Worm (Caenorhabditis elegans) whole organism, young adult: ENCODE results near the gene K11H3.5.

Source experiments
- B0261.1 ChIP-seq: sonication (generic microtip); optimal IDR thresholded peaks from 2 replicates; lab custom pipeline; 2016; ENCODE audit warnings: mild to moderate bottlenecking, missing genetic modification characterization, moderate library complexity, missing compliant biosample characterization
- C17E4.6 ChIP-seq: fragments of 200-800 bp; sonication (Bioruptor generic); IDR thresholded peaks from 2 replicates; pipeline ENCODE4 v1.3.6; 2022; ENCODE audit warnings: missing genetic modification reagents, missing genetic modification characterization, missing compliant biosample characterization
- D2030.7 ChIP-seq: fragments of 200-800 bp; sonication (Bioruptor generic); IDR thresholded peaks from 2 replicates; pipeline ENCODE4 v1.3.6; 2022; ENCODE audit warnings: missing genetic modification reagents, missing genetic modification characterization, missing compliant biosample characterization
- F33H1.4 ChIP-seq: fragments of 200-800 bp; sonication (Bioruptor generic); IDR thresholded peaks from 2 replicates; pipeline ENCODE4 v1.3.6; 2022; ENCODE audit warnings: missing genetic modification reagents, missing genetic modification characterization, missing compliant biosample characterization
- F52B5.7 ChIP-seq: sonication (generic microtip); optimal IDR thresholded peaks from 2 replicates; lab custom pipeline; 2016; ENCODE audit warnings: mild to moderate bottlenecking, missing genetic modification characterization, missing compliant biosample characterization
- F55B11.4 ChIP-seq: sonication (generic microtip); optimal IDR thresholded peaks from 2 replicates; lab custom pipeline; 2016; ENCODE audit warnings: missing compliant biosample characterization, missing genetic modification characterization, borderline replicate concordance; ENCODE audit not compliant: insufficient read depth
- T07F8.4 ChIP-seq: sonication (generic microtip); optimal IDR thresholded peaks from 2 replicates; lab custom pipeline; 2016; ENCODE audit warnings: mild to moderate bottlenecking, missing genetic modification characterization, moderate library complexity, missing compliant biosample characterization
- Y67H2A.10 ChIP-seq: fragments of 200-800 bp; sonication (Bioruptor generic); conservative IDR thresholded peaks from 2 replicates; pipeline ENCODE4 v1.3.6; 2022; ENCODE audit warnings: missing genetic modification reagents, missing genetic modification characterization, missing compliant biosample characterization
- Y79H2A.3 ChIP-seq: fragments of 200-800 bp; sonication (Bioruptor generic); conservative IDR thresholded peaks from 2 replicates; pipeline ENCODE4 v1.3.6; 2022; ENCODE audit warnings: missing genetic modification reagents, missing genetic modification characterization, missing compliant biosample characterization
- aptf-2 ChIP-seq: fragments of 200-800 bp; sonication (Bioruptor generic); conservative IDR thresholded peaks from 2 replicates; pipeline ENCODE4 v1.3.6; 2022; ENCODE audit warnings: missing genetic modification reagents, missing genetic modification characterization, missing compliant biosample characterization
- aptf-3 ChIP-seq: fragments of 200-800 bp; sonication (Bioruptor generic); IDR thresholded peaks from 2 replicates; pipeline ENCODE4 v1.3.6; 2022; ENCODE audit warnings: missing genetic modification characterization, missing compliant biosample characterization
- atf-7 ChIP-seq: sonication (generic microtip); optimal IDR thresholded peaks from 2 replicates; lab custom pipeline; 2017; ENCODE audit warnings: mild to moderate bottlenecking, missing genetic modification characterization, missing compliant biosample characterization
- attf-6 ChIP-seq: fragments of 200-800 bp; sonication (Bioruptor generic); IDR thresholded peaks from 2 replicates; pipeline ENCODE4 v1.3.6; 2022; ENCODE audit warnings: missing genetic modification reagents, missing genetic modification characterization, missing compliant biosample characterization
- bed-2 ChIP-seq: fragments of 200-800 bp; sonication (Bioruptor generic); IDR thresholded peaks from 2 replicates; pipeline ENCODE4 v1.3.6; 2022; ENCODE audit warnings: missing genetic modification reagents, missing genetic modification characterization, missing compliant biosample characterization
- cebp-2 ChIP-seq: fragments of 200-800 bp; sonication (Bioruptor generic); IDR thresholded peaks from 2 replicates; pipeline ENCODE4 v1.3.6; 2022; ENCODE audit warnings: missing genetic modification characterization, missing compliant biosample characterization
- ceh-27 ChIP-seq: fragments of 200-800 bp; sonication (Bioruptor generic); optimal IDR thresholded peaks from 2 replicates; lab custom pipeline; 2018; ENCODE audit warnings: mild to moderate bottlenecking, missing genetic modification characterization, moderate library complexity, missing compliant biosample characterization
- ceh-40 ChIP-seq: fragments of 200-800 bp; sonication (Bioruptor generic); IDR thresholded peaks from 2 replicates; pipeline ENCODE4 v1.3.6; 2022; ENCODE audit warnings: missing genetic modification characterization, missing compliant biosample characterization
- dpl-1 ChIP-seq: fragments of 150-350 bp; optimal IDR thresholded peaks from 2 replicates; lab custom pipeline; 2014; ENCODE audit warnings: missing biosample characterization, missing genetic modification reagents, missing genetic modification characterization
- efl-1 ChIP-seq: fragments of 150-350 bp; optimal IDR thresholded peaks from 2 replicates; lab custom pipeline; 2014; ENCODE audit warnings: missing biosample characterization, missing genetic modification reagents, missing genetic modification characterization
- egl-18 ChIP-seq: fragments of 200-800 bp; sonication (Bioruptor generic); IDR thresholded peaks from 2 replicates; pipeline ENCODE4 v1.3.6; 2022; ENCODE audit warnings: missing genetic modification reagents, missing genetic modification characterization, missing compliant biosample characterization
- hmg-1.2 ChIP-seq: fragments of 200-800 bp; sonication (Bioruptor generic); IDR thresholded peaks from 2 replicates; pipeline ENCODE4 v1.3.6; 2022; ENCODE audit warnings: missing genetic modification reagents, missing genetic modification characterization, missing compliant biosample characterization
- hmg-20 ChIP-seq: fragments of 200-800 bp; sonication (Bioruptor generic); IDR thresholded peaks from 2 replicates; pipeline ENCODE4 v1.3.6; 2022; ENCODE audit warnings: missing genetic modification reagents, missing genetic modification characterization, missing compliant biosample characterization
- lin-54 ChIP-seq: fragments of 200-800 bp; sonication (Bioruptor generic); optimal IDR thresholded peaks from 2 replicates; lab custom pipeline; 2018; ENCODE audit warnings: mild to moderate bottlenecking, missing genetic modification characterization, missing compliant biosample characterization
- lir-1 ChIP-seq: fragments of 200-800 bp; sonication (Bioruptor generic); conservative IDR thresholded peaks from 2 replicates; pipeline ENCODE4 v1.3.6; 2022; ENCODE audit warnings: missing genetic modification reagents, missing genetic modification characterization, missing compliant biosample characterization
- lsy-27 ChIP-seq: sonication (generic microtip); optimal IDR thresholded peaks from 2 replicates; lab custom pipeline; 2017; ENCODE audit warnings: missing genetic modification characterization, mild to moderate bottlenecking, missing compliant biosample characterization, antibody characterized with exemption, missing genotype, borderline replicate concordance; ENCODE audit not compliant: insufficient read depth
- madf-8 ChIP-seq: fragments of 200-800 bp; sonication (Bioruptor generic); conservative IDR thresholded peaks from 2 replicates; pipeline ENCODE4 v1.3.6; 2022; ENCODE audit warnings: missing genetic modification reagents, missing genetic modification characterization, missing compliant biosample characterization
- nfya-1 ChIP-seq: sonication (generic microtip); optimal IDR thresholded peaks from 2 replicates; lab custom pipeline; 2017; ENCODE audit warnings: antibody characterized with exemption, missing compliant biosample characterization, missing genetic modification characterization, borderline replicate concordance; ENCODE audit not compliant: insufficient read depth
- nfyb-1 ChIP-seq: fragments of 200-800 bp; sonication (Bioruptor generic); IDR thresholded peaks from 2 replicates; pipeline ENCODE4 v1.3.6; 2022; ENCODE audit warnings: missing genetic modification reagents, missing genetic modification characterization, missing compliant biosample characterization
- nhr-120 ChIP-seq: fragments of 200-800 bp; sonication (Bioruptor generic); IDR thresholded peaks from 2 replicates; pipeline ENCODE4 v1.3.6; 2022; ENCODE audit warnings: missing genetic modification characterization, missing compliant biosample characterization
- nhr-179 ChIP-seq: sonication (generic microtip); optimal IDR thresholded peaks from 2 replicates; lab custom pipeline; 2016; ENCODE audit warnings: mild to moderate bottlenecking, missing genetic modification characterization, missing compliant biosample characterization
- nhr-80 ChIP-seq: sonication (generic microtip); optimal IDR thresholded peaks from 2 replicates; lab custom pipeline; 2016; ENCODE audit warnings: missing genetic modification characterization, missing compliant biosample characterization
- pbrm-1 ChIP-seq: fragments of 200-800 bp; sonication (Bioruptor generic); IDR thresholded peaks from 2 replicates; pipeline ENCODE4 v1.3.6; 2022; ENCODE audit warnings: missing genetic modification reagents, missing genetic modification characterization, missing compliant biosample characterization
- rec-8 ChIP-seq, 2 experiments: sonication (generic microtip); optimal IDR thresholded peaks; 2 replicates each; lab custom pipeline; 2016; ENCODE audit warnings: mild to moderate bottlenecking in 2 of 2, missing genetic modification characterization in 2 of 2, missing genetic modification reagents in 2 of 2, missing genotype in 2 of 2, missing biosample characterization in 1 of 2, missing compliant biosample characterization in 1 of 2, moderate library complexity in 1 of 2
- snpc-1.3 ChIP-seq: sonication (generic microtip); optimal IDR thresholded peaks from 2 replicates; lab custom pipeline; 2017; ENCODE audit warnings: missing genetic modification characterization, mild to moderate bottlenecking, missing compliant biosample characterization, antibody characterized with exemption, moderate library complexity, missing genotype, missing genetic modification reagents; ENCODE audit not compliant: insufficient read depth
- tbp1 ChIP-seq: fragments of 200-800 bp; sonication (Bioruptor generic); optimal IDR thresholded peaks from 2 replicates; lab custom pipeline; 2018; ENCODE audit warnings: mild to moderate bottlenecking, missing genetic modification characterization, missing compliant biosample characterization
- unc-62 ChIP-seq: fragments of 150-350 bp; optimal IDR thresholded peaks from 2 replicates; lab custom pipeline; 2014; ENCODE audit warnings: missing biosample characterization, missing genetic modification reagents, missing genetic modification characterization

Gene K11H3.5

ce11 chrIII:9878828-9879227, 35.3 kb downstream of the K11H3.5 start, which contains the start of gene ZK757.2:
Gene ZK757.2, minus strand, starts transcription at chrIII:9878928.
- TF ChIP-seq aptf-3 (GFP tag; lab: Robert Waterston, UW) (no peak), madf-8 (GFP tag; lab: Robert Waterston, UW) (no peak), rec-8 (tag; optimal IDR thresholded peaks at IDR 0.05; lab: Kevin White, UChicago) (no peak), hmg-20 (GFP tag; lab: Robert Waterston, UW) (no peak), B0261.1 (no peak), nhr-80 (tag; lab: Kevin White, UChicago) (no peak), pbrm-1 (GFP tag; lab: Robert Waterston, UW) (no peak), nfya-1 (tag; lab: Kevin White, UChicago) (no peak), bed-2 (GFP tag; lab: Robert Waterston, UW) (no peak), T07F8.4 (no peak), dpl-1 (GFP tag; lab: Kevin White, UChicago) (no peak), F33H1.4 (GFP tag; lab: Robert Waterston, UW) (no peak), nhr-179 (no peak), aptf-2 (GFP tag; lab: Robert Waterston, UW) (no peak), atf-7 (tag; lab: Kevin White, UChicago) (no peak)

- no peak for TF ChIP-seq egl-18
- TF ChIP-seq lsy-27 = no peak
- no peak for TF ChIP-seq nhr-179
- TF ChIP-seq nfyb-1 (GFP tag; lab: Robert Waterston, UW) = no peak
- no peak for TF ChIP-seq tbp1 (GFP tag; lab: Kevin White, UChicago)
- TF ChIP-seq cebp-2 (GFP tag; lab: Robert Waterston, UW) = no peak
- no peak for TF ChIP-seq attf-6 (GFP tag; lab: Robert Waterston, UW)
- no peak for TF ChIP-seq hmg-1.2 (GFP tag; lab: Robert Waterston, UW)
- TF ChIP-seq snpc-1.3 = no peak
- no peak for TF ChIP-seq efl-1 (GFP tag; lab: Kevin White, UChicago)
- TF ChIP-seq unc-62 (GFP tag; lab: Kevin White, UChicago) = no peak
- no peak for TF ChIP-seq Y79H2A.3 (GFP tag; lab: Robert Waterston, UW)
- no peak for TF ChIP-seq nfya-1 (tag; lab: Kevin White, UChicago)
- TF ChIP-seq ceh-27 (GFP tag; lab: Kevin White, UChicago) = no peak
- TF ChIP-seq C17E4.6 (GFP tag; lab: Robert Waterston, UW) = no peak
Observed at ce11 chrIII:9885609-9886008, 42.0 kb downstream of the K11H3.5 start.

- TF ChIP-seq Y67H2A.10 (no peak), hmg-1.2 (GFP tag; lab: Robert Waterston, UW) (no peak), lir-1 (GFP tag; lab: Robert Waterston, UW) (no peak), ceh-40 (GFP tag; lab: Robert Waterston, UW) (no peak), D2030.7 (GFP tag; lab: Robert Waterston, UW) (no peak), lin-54 (GFP tag; lab: Kevin White, UChicago) (no peak), F52B5.7 (tag; lab: Kevin White, UChicago) (no peak), hmg-20 (GFP tag; lab: Robert Waterston, UW) (no peak), nhr-120 (no peak), F55B11.4 (no peak)
- TF ChIP-seq, all 124 proteins: peak for 0
Observed at ce11 chrIII:9886323-9886722, 42.8 kb downstream of the K11H3.5 start.
